Worm (Caenorhabditis elegans): ENCODE results near the gene Y45G12C.1.

The Y45G12C.1 gene

DNA sequence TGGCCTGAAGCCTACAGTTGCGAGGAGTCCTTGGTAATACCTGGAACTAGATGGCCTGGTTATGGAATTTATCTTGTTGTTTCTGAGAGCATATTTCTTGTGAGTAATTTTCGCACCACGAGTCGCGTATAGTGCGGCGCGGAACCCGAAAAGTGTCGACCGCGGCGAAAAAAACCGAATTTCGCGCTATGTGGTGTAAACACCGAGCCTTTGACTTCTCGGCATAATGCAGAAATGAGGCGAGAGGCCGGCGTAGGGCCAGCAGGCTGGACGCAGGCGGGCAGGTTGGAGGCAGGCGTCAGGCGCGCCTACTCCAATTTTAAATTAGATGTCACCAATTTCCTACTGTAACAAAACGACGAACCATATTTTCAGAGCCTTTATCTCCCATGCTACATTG lies 10.2 kb downstream of the Y45G12C.1 start:
- TF ChIP-seq hlh-1 (tag; optimal IDR thresholded peaks at IDR 0.05), result no peak
- no peak for TF ChIP-seq nhr-28 (tag; optimal IDR thresholded peaks at IDR 0.05)
- no peak for TF ChIP-seq lin-13 (tag; optimal IDR thresholded peaks at IDR 0.05)
- TF ChIP-seq ham-2 (GFP tag; optimal IDR thresholded peaks at IDR 0.05), result no peak
- no peak for TF ChIP-seq ces-1 (GFP tag; optimal IDR thresholded peaks at IDR 0.05)
- TF ChIP-seq lin-32 (GFP tag; optimal IDR thresholded peaks at IDR 0.05), result no peak
- TF ChIP-seq sptf-1 (tag; optimal IDR thresholded peaks at IDR 0.05), result no peak
- no peak for TF ChIP-seq unc-39 (tag; optimal IDR thresholded peaks at IDR 0.05)
- no peak for TF ChIP-seq elt-3 (tag; optimal IDR thresholded peaks at IDR 0.05)
- no peak for TF ChIP-seq ceh-83 (GFP tag; optimal IDR thresholded peaks at IDR 0.05)
- no peak for TF ChIP-seq unc-120 (tag; optimal IDR thresholded peaks at IDR 0.05; ENCODE audit: poor library complexity, severe bottlenecking)
- TF ChIP-seq elt-1 (tag; optimal IDR thresholded peaks at IDR 0.05; ENCODE audit: borderline replicate concordance, insufficient read depth), result no peak
- no peak for TF ChIP-seq nhr-237 (tag; optimal IDR thresholded peaks at IDR 0.05)
- no peak for TF ChIP-seq drap-1 (GFP tag; optimal IDR thresholded peaks at IDR 0.05)
- TF ChIP-seq unc-62 (GFP tag; optimal IDR thresholded peaks at IDR 0.05), result no peak
- no peak for TF ChIP-seq ceh-43 (GFP tag; optimal IDR thresholded peaks at IDR 0.05)
- TF ChIP-seq cnd-1 (tag; optimal IDR thresholded peaks at IDR 0.05), result no peak
- no peak for TF ChIP-seq sem-2 (GFP tag; optimal IDR thresholded peaks at IDR 0.05)
- no peak for TF ChIP-seq nhr-12 (tag; optimal IDR thresholded peaks at IDR 0.05)

DNA sequence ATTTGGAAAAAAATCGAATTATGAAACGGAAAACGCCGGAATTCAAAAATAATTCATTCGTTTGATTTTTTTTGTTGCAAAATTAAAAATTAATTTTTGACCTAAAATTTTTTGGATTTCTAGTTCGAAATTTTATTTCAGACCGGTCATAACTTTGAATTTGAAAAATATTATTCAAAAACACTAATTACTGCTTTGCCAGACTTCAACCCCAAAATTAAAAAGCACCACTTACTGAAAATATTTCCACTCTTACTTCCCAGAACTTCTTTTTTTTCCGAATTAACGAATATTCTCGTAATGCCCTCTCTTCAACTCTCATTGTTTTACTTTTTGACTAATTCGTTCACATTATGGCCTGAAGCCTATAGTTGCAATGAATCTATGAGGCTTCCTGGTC lies 12.1 kb downstream of the Y45G12C.1 start, which contains the start of gene srt-4:
Gene srt-4 (plus strand): TSS at position 301 of the 400 bp plus-strand sequence.
- TF ChIP-seq nhr-76 (tag; optimal IDR thresholded peaks at IDR 0.05), result no peak
- no peak for TF ChIP-seq hlh-1 (tag; optimal IDR thresholded peaks at IDR 0.05)
- no peak for TF ChIP-seq zip-8 (tag; optimal IDR thresholded peaks at IDR 0.05)
- TF ChIP-seq nhr-2 (tag; optimal IDR thresholded peaks at IDR 0.05), result no peak
- no peak for TF ChIP-seq flh-1 (GFP tag; optimal IDR thresholded peaks at IDR 0.05)
- no peak for TF ChIP-seq lin-32 (GFP tag; optimal IDR thresholded peaks at IDR 0.05)
- TF ChIP-seq nhr-237 (tag; optimal IDR thresholded peaks at IDR 0.05), result no peak
- TF ChIP-seq ceh-43 (GFP tag; optimal IDR thresholded peaks at IDR 0.05), result no peak
- no peak for TF ChIP-seq drap-1 (GFP tag; optimal IDR thresholded peaks at IDR 0.05)
- TF ChIP-seq ztf-11 (tag; optimal IDR thresholded peaks at IDR 0.05), result no peak
- no peak for TF ChIP-seq pha-4 (tag; optimal IDR thresholded peaks at IDR 0.05)
- TF ChIP-seq M03D4.4 (tag; optimal IDR thresholded peaks at IDR 0.05), result no peak

DNA sequence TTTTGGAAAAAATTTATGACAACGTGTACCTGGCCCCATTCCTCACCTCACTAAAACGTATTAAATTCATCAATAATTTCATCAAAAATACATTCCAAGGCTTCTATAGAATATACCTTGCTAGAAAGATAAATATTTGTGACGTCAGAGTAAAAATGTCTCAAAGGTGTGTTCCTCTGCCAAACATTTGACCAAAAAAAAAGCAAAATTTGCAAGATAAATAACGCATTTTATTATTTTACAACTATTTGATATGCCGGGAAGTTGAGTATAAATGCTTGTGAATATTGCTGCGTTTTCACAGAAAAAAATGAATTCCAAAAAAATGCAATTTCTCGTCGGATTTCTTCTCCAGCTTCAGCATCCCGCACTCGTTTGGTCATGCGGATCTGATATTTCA lies 15.1 kb downstream of the Y45G12C.1 start, which contains the start of gene C29G2.3:
Gene C29G2.3 (plus strand): TSS at position 301 of the 400 bp plus-strand sequence.
- TF ChIP-seq drap-1 (GFP tag; optimal IDR thresholded peaks at IDR 0.05), result no peak
- TF ChIP-seq pha-4 (tag; optimal IDR thresholded peaks at IDR 0.05), result no peak

DNA sequence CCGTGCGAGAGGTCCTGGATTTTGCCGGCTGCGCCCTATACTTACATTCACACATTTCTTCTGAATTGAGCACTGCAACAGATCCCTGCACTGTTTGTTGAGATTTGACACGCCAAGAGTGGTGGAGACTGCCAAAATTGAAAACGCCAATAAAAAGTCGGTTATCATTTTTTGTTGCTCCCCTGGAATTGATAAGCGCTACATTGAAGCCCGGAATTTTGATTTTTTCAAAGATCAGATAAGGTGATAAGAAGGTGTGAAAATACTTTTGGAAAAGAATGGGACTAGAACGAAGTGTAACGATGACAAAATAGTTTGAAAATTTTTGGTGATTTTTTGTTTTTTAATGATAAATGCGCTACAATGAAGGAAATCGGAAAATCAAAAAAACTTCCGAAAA lies 20.2 kb downstream of the Y45G12C.1 start, which contains the start of gene C29G2.6:
Gene C29G2.6 (minus strand): TSS at position 182 of the 400 bp plus-strand sequence.
- TF ChIP-seq bed-3 (GFP tag; optimal IDR thresholded peaks at IDR 0.05) (no peak), ham-2 (GFP tag; optimal IDR thresholded peaks at IDR 0.05) (no peak), sptf-1 (tag; optimal IDR thresholded peaks at IDR 0.05) (no peak), nhr-2 (tag; optimal IDR thresholded peaks at IDR 0.05) (no peak), unc-120 (tag; optimal IDR thresholded peaks at IDR 0.05; ENCODE audit: poor library complexity, severe bottlenecking) (no peak)

DNA sequence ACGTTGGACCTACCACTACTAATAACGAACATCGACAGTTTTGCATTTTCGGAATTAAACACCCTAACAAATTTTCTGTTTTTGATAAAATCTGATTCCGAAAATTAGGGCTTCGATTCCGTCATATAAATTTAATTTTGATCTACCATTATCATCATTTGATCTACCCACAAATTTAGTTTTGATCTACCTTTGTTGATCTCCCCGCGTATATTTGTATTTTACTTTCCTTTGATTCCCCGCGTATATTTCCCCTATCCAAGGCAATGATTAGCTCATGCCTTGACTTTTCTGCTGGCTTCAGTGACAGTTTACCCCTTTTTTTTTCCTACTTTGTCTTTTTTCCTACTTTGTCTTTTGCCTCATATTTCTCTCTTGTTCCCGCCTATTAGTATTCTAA lies 24.4 kb downstream of the Y45G12C.1 start:
- TF ChIP-seq elt-3 (tag; optimal IDR thresholded peaks at IDR 0.05) (no peak), hlh-1 (tag; optimal IDR thresholded peaks at IDR 0.05) (no peak), ceh-39 (tag; optimal IDR thresholded peaks at IDR 0.05) (no peak), zip-8 (tag; optimal IDR thresholded peaks at IDR 0.05) (no peak)

DNA sequence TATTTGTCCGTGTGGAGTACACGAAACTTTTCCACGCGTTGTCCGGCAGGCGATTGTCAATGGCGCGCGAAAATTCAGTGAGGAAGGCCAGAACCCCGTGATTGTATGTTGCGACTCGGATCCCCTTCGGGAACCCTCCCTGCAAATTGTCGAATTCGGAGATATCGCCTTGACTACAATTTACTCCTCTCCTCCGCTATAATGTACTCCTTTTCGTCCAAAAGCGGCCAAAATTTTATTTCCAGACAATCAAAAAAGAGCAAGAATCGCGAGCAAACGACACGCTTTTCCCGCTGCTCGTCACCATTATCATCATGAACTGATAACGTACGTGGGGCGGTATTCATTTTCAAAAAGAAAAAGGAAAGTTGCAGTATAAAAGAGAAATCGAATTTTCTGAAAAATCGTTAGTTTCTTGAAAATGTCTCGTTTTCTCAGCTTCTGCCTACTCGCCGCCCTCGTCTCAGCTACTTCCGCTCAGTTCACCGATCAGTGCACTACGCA lies 26.7 kb downstream of the Y45G12C.1 start, which contains the start of gene irg-3:
Gene irg-3 (plus strand): TSS at position 419 of the 504 bp plus-strand sequence.
- TF ChIP-seq nhr-12 (tag; optimal IDR thresholded peaks at IDR 0.05) (no peak), sptf-1 (tag; optimal IDR thresholded peaks at IDR 0.05) (no peak), elt-1 (tag; optimal IDR thresholded peaks at IDR 0.05; ENCODE audit: borderline replicate concordance, insufficient read depth) (no peak), lin-32 (GFP tag; optimal IDR thresholded peaks at IDR 0.05) (no peak), bed-3 (GFP tag; optimal IDR thresholded peaks at IDR 0.05) (no peak), ztf-11 (tag; optimal IDR thresholded peaks at IDR 0.05) (no peak), pha-4 (tag; optimal IDR thresholded peaks at IDR 0.05) (no peak), lsy-2 (tag; optimal IDR thresholded peaks at IDR 0.05) (no peak), ceh-39 (tag; optimal IDR thresholded peaks at IDR 0.05) (no peak), hlh-1 (tag; optimal IDR thresholded peaks at IDR 0.05) (no peak), ceh-83 (GFP tag; optimal IDR thresholded peaks at IDR 0.05) (no peak)

Measured in whole organism, mixed stage, embryonic.